Fruit fly (Drosophila melanogaster) whole organism, embryonic: ENCODE measurements around the gene CG6790.

Experiments
- Adf1 ChIP-seq: fragments of 200-800 bp; sonication (Bioruptor generic); IDR thresholded peaks from 2 replicates; pipeline ENCODE4 v1.3.6; 2022; ENCODE audit warnings: missing biosample characterization, missing genetic modification characterization
- Asciz ChIP-seq: fragments of 200-800 bp; sonication (Bioruptor generic); optimal IDR thresholded peaks from 2 replicates; lab custom pipeline; 2017; ENCODE audit warnings: missing biosample characterization, mild to moderate bottlenecking, missing genetic modification characterization, missing genetic modification reagents
- Blimp-1 ChIP-seq: fragments of 200-800 bp; sonication (Bioruptor generic); optimal IDR thresholded peaks from 3 replicates; lab custom pipeline; 2018; ENCODE audit warnings: missing biosample characterization, missing genetic modification characterization, mild to moderate bottlenecking, moderate library complexity, missing genetic modification reagents
- CG11723 ChIP-seq: fragments of 200-800 bp; sonication (Bioruptor generic); optimal IDR thresholded peaks from 2 replicates; lab custom pipeline; 2017; ENCODE audit warnings: missing biosample characterization, mild to moderate bottlenecking, missing genetic modification characterization
- CG13287 ChIP-seq: fragments of 200-800 bp; sonication (Bioruptor generic); IDR thresholded peaks from 2 replicates; pipeline ENCODE4 v1.3.6; 2022; ENCODE audit warnings: missing biosample characterization, missing genetic modification characterization; ENCODE audit not compliant: partially characterized antibody
- CG14667 ChIP-seq: fragments of 200-800 bp; sonication (Bioruptor generic); IDR thresholded peaks from 2 replicates; pipeline ENCODE4 v1.3.6; 2022; ENCODE audit warnings: missing biosample characterization, missing genetic modification characterization
- CG14965 ChIP-seq: fragments of 200-800 bp; sonication (Bioruptor generic); optimal IDR thresholded peaks from 2 replicates; lab custom pipeline; 2016; ENCODE audit warnings: missing biosample characterization, missing genetic modification characterization, borderline replicate concordance
- CG15073 ChIP-seq: fragments of 200-800 bp; sonication (Bioruptor generic); optimal IDR thresholded peaks from 2 replicates; lab custom pipeline; 2016; ENCODE audit warnings: missing biosample characterization, missing genetic modification characterization
- CG1529 ChIP-seq: fragments of 200-800 bp; sonication (Bioruptor generic); optimal IDR thresholded peaks from 3 replicates; lab custom pipeline; 2018; ENCODE audit warnings: missing biosample characterization, missing genetic modification characterization
- CG15601 ChIP-seq: fragments of 200-800 bp; sonication (Bioruptor generic); optimal IDR thresholded peaks from 3 replicates; lab custom pipeline; 2019; ENCODE audit warnings: missing biosample characterization, mild to moderate bottlenecking, missing genetic modification characterization, moderate library complexity
- CG17186 ChIP-seq: fragments of 200-800 bp; sonication (Bioruptor generic); optimal IDR thresholded peaks from 3 replicates; lab custom pipeline; 2017; ENCODE audit warnings: missing biosample characterization, missing genetic modification reagents, missing genetic modification characterization
- CG18011 ChIP-seq: fragments of 200-800 bp; sonication (Bioruptor generic); optimal IDR thresholded peaks from 2 replicates; lab custom pipeline; 2017; ENCODE audit warnings: missing biosample characterization, missing genetic modification characterization, mild to moderate bottlenecking, moderate library complexity, missing genotype
- CG18262 ChIP-seq: fragments of 200-800 bp; optimal IDR thresholded peaks from 3 replicates; lab custom pipeline; 2019; ENCODE audit warnings: missing biosample characterization, mild to moderate bottlenecking, missing genetic modification characterization, moderate library complexity
- CG30020 ChIP-seq: fragments of 200-800 bp; optimal IDR thresholded peaks from 2 replicates; lab custom pipeline; 2019; ENCODE audit warnings: missing biosample characterization, mild to moderate bottlenecking, missing genetic modification characterization, moderate library complexity
- CG31388 ChIP-seq: fragments of 200-800 bp; sonication (Bioruptor generic); optimal IDR thresholded peaks from 2 replicates; lab custom pipeline; 2016; ENCODE audit warnings: missing biosample characterization, missing genetic modification characterization
- CG32532 ChIP-seq: fragments of 200-800 bp; sonication (Bioruptor generic); IDR thresholded peaks from 2 replicates; pipeline ENCODE4 v1.3.6; 2022; ENCODE audit warnings: missing biosample characterization, missing genetic modification characterization
- CG5953 ChIP-seq: fragments of 200-800 bp; sonication (Bioruptor generic); IDR thresholded peaks from 2 replicates; pipeline ENCODE4 v1.3.6; 2022; ENCODE audit warnings: missing biosample characterization, missing genetic modification characterization
- CG6254 ChIP-seq: fragments of 200-800 bp; sonication (Bioruptor generic); optimal IDR thresholded peaks from 3 replicates; lab custom pipeline; 2017; ENCODE audit warnings: mild to moderate bottlenecking, missing biosample characterization, missing genetic modification reagents, missing genetic modification characterization
- CG6683 ChIP-seq: fragments of 200-800 bp; sonication (Bioruptor generic); optimal IDR thresholded peaks from 2 replicates; lab custom pipeline; 2017; ENCODE audit warnings: missing biosample characterization, mild to moderate bottlenecking, missing genetic modification characterization, missing genetic modification reagents
- CG7786 ChIP-seq: fragments of 200-800 bp; sonication (Bioruptor generic); optimal IDR thresholded peaks from 2 replicates; lab custom pipeline; 2016; ENCODE audit warnings: missing biosample characterization, missing genetic modification characterization
- CG9932 ChIP-seq: fragments of 200-800 bp; sonication (Bioruptor generic); IDR thresholded peaks from 2 replicates; pipeline ENCODE4 v1.3.6; 2022; ENCODE audit warnings: missing biosample characterization, missing genetic modification characterization
- CoRest ChIP-seq: fragments of 200-800 bp; sonication (Bioruptor generic); optimal IDR thresholded peaks from 3 replicates; lab custom pipeline; 2018; ENCODE audit warnings: missing biosample characterization, mild to moderate bottlenecking, missing genetic modification characterization, moderate library complexity
- CrebB ChIP-seq: fragments of 200-800 bp; sonication (Bioruptor generic); optimal IDR thresholded peaks from 3 replicates; lab custom pipeline; 2018; ENCODE audit warnings: missing biosample characterization, mild to moderate bottlenecking, missing genetic modification characterization
- Dip3 ChIP-seq: fragments of 200-800 bp; sonication (Bioruptor generic); optimal IDR thresholded peaks from 3 replicates; lab custom pipeline; 2016; ENCODE audit warnings: missing biosample characterization, missing genetic modification characterization
- GATAe ChIP-seq: fragments of 200-800 bp; sonication (Bioruptor generic); conservative IDR thresholded peaks from 2 replicates; pipeline ENCODE4 v1.3.6; 2022; ENCODE audit warnings: missing biosample characterization, missing genetic modification characterization
- H2.0 ChIP-seq: fragments of 200-800 bp; sonication (Bioruptor generic); IDR thresholded peaks from 2 replicates; pipeline ENCODE4 v1.3.6; 2022; ENCODE audit warnings: missing biosample characterization, missing genetic modification characterization
- HLHmδ ChIP-seq: fragments of 200-800 bp; sonication (Bioruptor generic); optimal IDR thresholded peaks from 2 replicates; lab custom pipeline; 2018; ENCODE audit warnings: missing biosample characterization, mild to moderate bottlenecking, missing genetic modification characterization, moderate library complexity
- Hr3 ChIP-seq: fragments of 200-800 bp; sonication (Bioruptor generic); optimal IDR thresholded peaks from 3 replicates; lab custom pipeline; 2016; ENCODE audit warnings: missing biosample characterization, missing genetic modification characterization
- Mes4 ChIP-seq: fragments of 200-800 bp; sonication (Bioruptor generic); optimal IDR thresholded peaks from 2 replicates; lab custom pipeline; 2016; ENCODE audit warnings: missing biosample characterization, missing genetic modification characterization
- Sry-δ ChIP-seq: fragments of 200-800 bp; sonication (Bioruptor generic); optimal IDR thresholded peaks from 2 replicates; lab custom pipeline; 2016; ENCODE audit warnings: missing biosample characterization, missing genetic modification characterization
- Ssrp ChIP-seq: fragments of 200-800 bp; sonication (Bioruptor generic); optimal IDR thresholded peaks from 2 replicates; lab custom pipeline; 2018; ENCODE audit warnings: missing biosample characterization, mild to moderate bottlenecking, missing genetic modification characterization, moderate library complexity
- Usf ChIP-seq: fragments of 200-800 bp; sonication (Bioruptor generic); optimal IDR thresholded peaks from 2 replicates; lab custom pipeline; 2017; ENCODE audit warnings: missing genotype, missing biosample characterization, missing genetic modification characterization
- cwo ChIP-seq: fragments of 200-800 bp; sonication (Bioruptor generic); optimal IDR thresholded peaks from 3 replicates; lab custom pipeline; 2017; ENCODE audit warnings: missing biosample characterization, missing genetic modification characterization, mild to moderate bottlenecking, moderate library complexity, missing genetic modification reagents
- dimm ChIP-seq: fragments of 200-800 bp; sonication (Bioruptor generic); IDR thresholded peaks from 2 replicates; pipeline ENCODE4 v1.3.6; 2022; ENCODE audit warnings: missing biosample characterization, missing genetic modification characterization
- disco-r ChIP-seq: fragments of 200-800 bp; sonication (Bioruptor generic); optimal IDR thresholded peaks from 2 replicates; lab custom pipeline; 2016; ENCODE audit warnings: missing biosample characterization, missing genetic modification characterization
- dmrt11E ChIP-seq: fragments of 200-800 bp; sonication (Bioruptor generic); optimal IDR thresholded peaks from 3 replicates; lab custom pipeline; 2018; ENCODE audit warnings: missing biosample characterization, mild to moderate bottlenecking, missing genetic modification characterization, moderate library complexity
- gcm ChIP-seq: fragments of 200-800 bp; sonication (Bioruptor generic); optimal IDR thresholded peaks from 2 replicates; lab custom pipeline; 2019; ENCODE audit warnings: missing biosample characterization, mild to moderate bottlenecking, missing genetic modification characterization, moderate library complexity
- gcm2 ChIP-seq: fragments of 200-800 bp; sonication (Bioruptor generic); optimal IDR thresholded peaks from 2 replicates; lab custom pipeline; 2016; ENCODE audit warnings: missing biosample characterization, missing genetic modification characterization
- gsb-n ChIP-seq: fragments of 200-800 bp; sonication (Bioruptor generic); optimal IDR thresholded peaks from 3 replicates; lab custom pipeline; 2018; ENCODE audit warnings: missing biosample characterization, mild to moderate bottlenecking, missing genetic modification characterization
- gt ChIP-seq: fragments of 200-800 bp; sonication (Bioruptor generic); IDR thresholded peaks from 2 replicates; pipeline ENCODE4 v1.3.6; 2022; ENCODE audit warnings: missing biosample characterization, missing genetic modification characterization
- hbn ChIP-seq: fragments of 200-800 bp; sonication (Bioruptor generic); IDR thresholded peaks from 2 replicates; pipeline ENCODE4 v1.3.6; 2022; ENCODE audit warnings: missing biosample characterization, missing genetic modification characterization; ENCODE audit not compliant: partially characterized antibody
- her ChIP-seq: fragments of 200-800 bp; sonication (Bioruptor generic); optimal IDR thresholded peaks from 2 replicates; lab custom pipeline; 2016; ENCODE audit warnings: missing biosample characterization, missing genetic modification characterization
- hth ChIP-seq: fragments of >200 bp; optimal IDR thresholded peaks from 2 replicates; lab custom pipeline; 2017; ENCODE audit warnings: inconsistent platforms
- oc ChIP-seq: fragments of 200-800 bp; sonication (Bioruptor generic); optimal IDR thresholded peaks from 2 replicates; lab custom pipeline; 2018; ENCODE audit warnings: missing biosample characterization, mild to moderate bottlenecking, missing genetic modification characterization, moderate library complexity
- org-1 ChIP-seq: fragments of 200-800 bp; sonication (Bioruptor generic); optimal IDR thresholded peaks from 2 replicates; lab custom pipeline; 2017; ENCODE audit warnings: missing biosample characterization, missing genetic modification characterization
- otp ChIP-seq: fragments of 200-800 bp; sonication (Bioruptor generic); IDR thresholded peaks from 3 replicates; pipeline ENCODE4, ENCODE4 v1.3.6; 2022; ENCODE audit warnings: missing biosample characterization, missing genetic modification characterization
- p53 ChIP-seq: fragments of 200-800 bp; sonication (Bioruptor generic); optimal IDR thresholded peaks from 2 replicates; lab custom pipeline; 2016; ENCODE audit warnings: missing biosample characterization, missing genetic modification characterization
- peb ChIP-seq: fragments of 200-800 bp; sonication (Bioruptor generic); IDR thresholded peaks from 2 replicates; pipeline ENCODE4 v1.3.6; 2022; ENCODE audit warnings: missing biosample characterization, missing genetic modification characterization
- seq ChIP-seq: fragments of 200-800 bp; sonication (Bioruptor generic); IDR thresholded peaks from 2 replicates; pipeline ENCODE4 v1.3.6; 2022; ENCODE audit warnings: missing biosample characterization, missing genetic modification characterization
- sr ChIP-seq: fragments of 200-800 bp; sonication (Bioruptor generic); IDR thresholded peaks from 3 replicates; pipeline ENCODE4 v1.3.6; 2022; ENCODE audit warnings: missing biosample characterization, missing genetic modification characterization
- tgo ChIP-seq: fragments of 200-800 bp; sonication (Bioruptor generic); IDR thresholded peaks from 3 replicates; pipeline ENCODE4 v1.3.6; 2022; ENCODE audit warnings: missing biosample characterization, missing genetic modification characterization
- ttk ChIP-seq: fragments of 200-800 bp; sonication (Bioruptor generic); IDR thresholded peaks from 2 replicates; pipeline ENCODE4 v2.1.2; 2022; ENCODE audit warnings: missing biosample characterization, missing genetic modification characterization

Gene CG6790

dm6 chr3R:11582253-11582589, 3.7 kb upstream of the CG6790 start (continued):
- TF ChIP-seq hbn (GFP tag; lab: Robert Waterston, UW) = no peak
- peak; percentile 77 for TF ChIP-seq CG5953 (GFP tag; lab: Robert Waterston, UW)
- no peak for TF ChIP-seq CG15601 (tag; lab: Kevin White, UChicago)
- peak; percentile 24 for TF ChIP-seq CG31388
- peak; percentile 57 for TF ChIP-seq Hr3 (GFP tag; lab: Kevin White, UChicago)
- TF ChIP-seq gcm = peak; percentile 48
- no peak for TF ChIP-seq CrebB
- peak; percentile 83 for TF ChIP-seq seq (GFP tag; lab: Robert Waterston, UW)
- TF ChIP-seq dimm (GFP tag; lab: Robert Waterston, UW) = peak; percentile 65
- no peak for TF ChIP-seq HLHmδ (GFP tag; lab: Kevin White, UChicago)
- no peak for TF ChIP-seq Blimp-1 (GFP tag; lab: Kevin White, UChicago)
- TF ChIP-seq org-1 = peak; percentile 56
- TF ChIP-seq CG6254 (GFP tag; lab: Kevin White, UChicago) = peak; percentile 27
- peak; percentile 77 for TF ChIP-seq ttk (GFP tag; lab: Robert Waterston, UW)
- TF ChIP-seq Sry-δ (GFP tag; lab: Kevin White, UChicago) = no peak
- peak; percentile 60 for TF ChIP-seq Ssrp (tag; lab: Kevin White, UChicago)
- peak; percentile 62 for TF ChIP-seq CG32532 (GFP tag; lab: Robert Waterston, UW)
- no peak for TF ChIP-seq p53 (GFP tag; lab: Kevin White, UChicago)
- peak; percentile 84 for TF ChIP-seq tgo
- TF ChIP-seq CG17186 (GFP tag; lab: Kevin White, UChicago) = no peak
- TF ChIP-seq CG7786 = peak; percentile 44
- peak; percentile 64 for TF ChIP-seq peb (GFP tag; lab: Robert Waterston, UW)
- TF ChIP-seq cwo (GFP tag; lab: Kevin White, UChicago) = peak; percentile 41
- no peak for TF ChIP-seq CG11723 (GFP tag; lab: Kevin White, UChicago)
- peak; percentile 66 for TF ChIP-seq CG18262
- TF ChIP-seq GATAe (GFP tag; lab: Robert Waterston, UW) = 0 out of 2 replicates have a peak, but pooled peaks have one; percentile 7
- peak; percentile 63 for TF ChIP-seq Asciz
- no peak for TF ChIP-seq hth (lab: Kevin White, UChicago)
- no peak for TF ChIP-seq gsb-n (tag; lab: Kevin White, UChicago)
- TF ChIP-seq otp (GFP tag; lab: Robert Waterston, UW) = peak; percentile 64; the same call in 1 of the 3 replicates
- TF ChIP-seq gt (GFP tag; lab: Robert Waterston, UW) = peak; percentile 41; the same call in 1 of the 2 replicates
- TF ChIP-seq Dip3 (GFP tag; lab: Kevin White, UChicago) = peak; percentile 35
- TF ChIP-seq Adf1 = no peak
- no peak for TF ChIP-seq Usf
- no peak for TF ChIP-seq CG6683 (GFP tag; lab: Kevin White, UChicago)
- TF ChIP-seq CG15073 (GFP tag; lab: Kevin White, UChicago) = no peak
- TF ChIP-seq CG1529 (GFP tag; lab: Kevin White, UChicago) = no peak
- peak; percentile 58 for TF ChIP-seq her (GFP tag; lab: Kevin White, UChicago)
- TF ChIP-seq oc (tag; lab: Kevin White, UChicago) = peak; percentile 75
- peak; percentile 8; the same call in 1 of the 3 replicates for TF ChIP-seq sr
- peak; percentile 30 for TF ChIP-seq disco-r
- peak; percentile 65 for TF ChIP-seq H2.0 (GFP tag; lab: Robert Waterston, UW)
- no peak for TF ChIP-seq gcm2 (GFP tag; lab: Kevin White, UChicago)
- no peak for TF ChIP-seq CG30020 (tag; lab: Kevin White, UChicago)
- TF ChIP-seq dmrt11E (tag; lab: Kevin White, UChicago) = peak; percentile 21
- no peak for TF ChIP-seq CG13287 (GFP tag; lab: Robert Waterston, UW)
- TF ChIP-seq CG18011 (GFP tag; lab: Kevin White, UChicago) = peak; percentile 12
- TF ChIP-seq CG14965 = no peak
- TF ChIP-seq CoRest (tag; lab: Kevin White, UChicago) = peak; percentile 66
- TF ChIP-seq Mes4 = peak; percentile 61
- no peak for TF ChIP-seq CG9932 (GFP tag; lab: Robert Waterston, UW)
- TF ChIP-seq CG14667 (GFP tag; lab: Robert Waterston, UW) = peak; percentile 61
